Fruit fly (Drosophila melanogaster): ENCODE data around the gene CG6836.

CG6836 gene

DNA sequence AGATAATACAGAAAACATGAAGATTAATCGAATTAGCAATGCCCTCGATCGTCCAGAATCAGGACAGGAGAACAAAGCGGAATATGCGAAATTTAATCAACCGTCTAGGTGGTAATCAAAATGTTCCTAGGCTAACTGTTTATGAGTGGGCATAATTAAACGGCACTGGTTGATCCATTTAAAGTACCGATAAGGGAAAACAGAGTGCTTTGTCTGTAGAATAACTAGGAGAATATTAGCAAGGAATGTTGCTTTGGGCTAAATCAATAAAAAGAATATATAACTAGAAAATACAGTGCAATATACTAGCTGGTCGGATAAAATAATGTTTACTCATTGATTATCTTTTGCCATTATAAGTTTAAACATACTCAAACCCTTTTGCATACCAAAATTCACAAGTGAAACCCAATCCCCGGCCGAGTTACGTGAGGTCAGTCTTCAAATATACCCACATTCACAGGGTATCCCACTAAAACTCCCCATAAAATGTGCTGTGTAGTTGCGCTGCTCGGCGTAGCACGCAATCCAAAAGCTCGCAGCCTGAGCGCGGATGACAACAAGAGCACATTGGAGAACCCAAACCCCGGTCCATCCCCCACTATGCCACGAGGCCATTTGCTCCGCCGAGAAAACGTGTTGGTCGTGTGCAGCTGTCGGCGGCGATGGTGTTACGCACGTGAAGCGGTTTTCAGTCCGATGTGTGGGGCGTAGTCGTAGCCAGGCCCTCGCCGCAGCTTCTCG is 45.8 kb downstream of the CG6836 start (continued):
- TF ChIP-seq CG32767 (GFP tag; IDR thresholded peaks at IDR 0.05), result no peak
- TF ChIP-seq HmgD (GFP tag; optimal IDR thresholded peaks at IDR 0.05), result no peak
- peak; percentile 64 for TF ChIP-seq jumu (GFP tag; optimal IDR thresholded peaks at IDR 0.05)
- TF ChIP-seq NFAT (GFP tag; IDR thresholded peaks at IDR 0.05), result peak; percentile 42
- no peak for TF ChIP-seq CG2202 (tag; optimal IDR thresholded peaks at IDR 0.05)
- TF ChIP-seq Gug (GFP tag; IDR thresholded peaks at IDR 0.05), result peak; percentile 86
- TF ChIP-seq psq (GFP tag; optimal IDR thresholded peaks at IDR 0.05), result no peak
- TF ChIP-seq chinmo (GFP tag; IDR thresholded peaks at IDR 0.05; ENCODE audit: partially characterized antibody), result peak; percentile 99
- TF ChIP-seq Six4 (GFP tag; optimal IDR thresholded peaks at IDR 0.05), result peak; percentile 24
- peak; percentile 46 for TF ChIP-seq sisA (GFP tag; IDR thresholded peaks at IDR 0.05)
- peak; percentile 76 for TF ChIP-seq Drgx (GFP tag; IDR thresholded peaks at IDR 0.05)
- peak; percentile 35 for TF ChIP-seq caup (GFP tag; optimal IDR thresholded peaks at IDR 0.05; ENCODE audit: severe bottlenecking)
- TF ChIP-seq CG1233 (GFP tag; optimal IDR thresholded peaks at IDR 0.05), result peak; percentile 59
- no peak for TF ChIP-seq zfh1 (GFP tag; IDR thresholded peaks at IDR 0.05)
- TF ChIP-seq CG34376 (GFP tag; optimal IDR thresholded peaks at IDR 0.05), result no peak
- TF ChIP-seq row (GFP tag; IDR thresholded peaks at IDR 0.05), result peak; percentile 85
- TF ChIP-seq CG13424 (tag; optimal IDR thresholded peaks at IDR 0.05), result peak; percentile 50
- peak; percentile 35 for TF ChIP-seq unpg (GFP tag; optimal IDR thresholded peaks at IDR 0.05)
- TF ChIP-seq CG31224 (GFP tag; IDR thresholded peaks at IDR 0.05), result peak; percentile 74
- TF ChIP-seq CG7786 (GFP tag; optimal IDR thresholded peaks at IDR 0.05), result peak; percentile 76
- TF ChIP-seq Gsc (GFP tag; IDR thresholded peaks at IDR 0.05), result no peak
- TF ChIP-seq CG4730 (GFP tag; IDR thresholded peaks at IDR 0.05), result peak; percentile 34; the same call in 1 of the 2 replicates
- no peak for TF ChIP-seq CG43689 (GFP tag; IDR thresholded peaks at IDR 0.05)
- TF ChIP-seq sd (tag; optimal IDR thresholded peaks at IDR 0.05), result no peak
- peak; percentile 30 for TF ChIP-seq CG12942 (GFP tag; optimal IDR thresholded peaks at IDR 0.05)
- no peak for TF ChIP-seq hb (GFP tag; IDR thresholded peaks at IDR 0.05; ENCODE audit: partially characterized antibody)
- TF ChIP-seq Dfd (GFP tag; optimal IDR thresholded peaks at IDR 0.05), result no peak
- TF ChIP-seq CG14667 (GFP tag; IDR thresholded peaks at IDR 0.05), result peak; percentile 38; the same call in 1 of the 2 replicates
- no peak for TF ChIP-seq nom (GFP tag; optimal IDR thresholded peaks at IDR 0.05)
- TF ChIP-seq pros (GFP tag; optimal IDR thresholded peaks at IDR 0.05), result no peak
- TF ChIP-seq CG14965 (GFP tag; optimal IDR thresholded peaks at IDR 0.05; ENCODE audit: borderline replicate concordance), result no peak
- TF ChIP-seq CG7987 (GFP tag; optimal IDR thresholded peaks at IDR 0.05), result peak; percentile 46
- no peak for TF ChIP-seq Nf-YC (tag; optimal IDR thresholded peaks at IDR 0.05)
- no peak for TF ChIP-seq Spps (tag; optimal IDR thresholded peaks at IDR 0.05)
- no peak for TF ChIP-seq dati (GFP tag; IDR thresholded peaks at IDR 0.05)
- TF ChIP-seq her (GFP tag; optimal IDR thresholded peaks at IDR 0.05), result no peak
- TF ChIP-seq fd64A (GFP tag; optimal IDR thresholded peaks at IDR 0.05), result peak; percentile 40
- TF ChIP-seq ttk (GFP tag; IDR thresholded peaks at IDR 0.05), result peak; percentile 8; the same call in 1 of the 2 replicates
- peak; percentile 61 for TF ChIP-seq Poxn (GFP tag; IDR thresholded peaks at IDR 0.05)
- peak; percentile 13 for TF ChIP-seq CTCF (GFP tag; optimal IDR thresholded peaks at IDR 0.05)
- peak; percentile 79 for TF ChIP-seq ind (GFP tag; optimal IDR thresholded peaks at IDR 0.05)
- peak; percentile 34 for TF ChIP-seq CG3995 (GFP tag; optimal IDR thresholded peaks at IDR 0.05)
- no peak for TF ChIP-seq gcm2 (GFP tag; optimal IDR thresholded peaks at IDR 0.05)
- TF ChIP-seq cato (GFP tag; optimal IDR thresholded peaks at IDR 0.05; ENCODE audit: borderline replicate concordance), result peak; percentile 23
- peak; percentile 81 for TF ChIP-seq CG12659 (GFP tag; optimal IDR thresholded peaks at IDR 0.05)
- peak; percentile 64 for TF ChIP-seq pum (GFP tag; optimal IDR thresholded peaks at IDR 0.05)
- TF ChIP-seq Med (GFP tag), result peak; percentile 88
- no peak for TF ChIP-seq BtbVII (GFP tag; optimal IDR thresholded peaks at IDR 0.05)
- TF ChIP-seq NC2α (GFP tag; optimal IDR thresholded peaks at IDR 0.05), result no peak
- peak; percentile 8 for TF ChIP-seq CG1603 (tag; optimal IDR thresholded peaks at IDR 0.05)
- peak; percentile 18 for TF ChIP-seq CG31388 (GFP tag; optimal IDR thresholded peaks at IDR 0.05)
